Worm (Caenorhabditis elegans) whole organism, young adult: ENCODE results near the gene srj-38.
A peak's percentile ranks its signal among the peaks of the same experiment; 100 is the strongest.

Source experiments
- B0019.2 ChIP-seq: fragments of 200-800 bp; sonication (Bioruptor generic); conservative IDR thresholded peaks from 2 replicates; pipeline ENCODE4 v1.3.6; 2022; ENCODE audit warnings: missing genetic modification reagents, missing genetic modification characterization, missing compliant biosample characterization
- B0035.1 ChIP-seq: sonication (generic microtip); optimal IDR thresholded peaks from 2 replicates; lab custom pipeline; 2016; ENCODE audit warnings: missing genetic modification characterization, mild to moderate bottlenecking, missing compliant biosample characterization, missing genotype, missing genetic modification reagents
- B0261.1 ChIP-seq: sonication (generic microtip); optimal IDR thresholded peaks from 2 replicates; lab custom pipeline; 2016; ENCODE audit warnings: mild to moderate bottlenecking, missing genetic modification characterization, moderate library complexity, missing compliant biosample characterization
- C17E4.6 ChIP-seq: fragments of 200-800 bp; sonication (Bioruptor generic); IDR thresholded peaks from 2 replicates; pipeline ENCODE4 v1.3.6; 2022; ENCODE audit warnings: missing genetic modification reagents, missing genetic modification characterization, missing compliant biosample characterization
- F33H1.4 ChIP-seq: fragments of 200-800 bp; sonication (Bioruptor generic); IDR thresholded peaks from 2 replicates; pipeline ENCODE4 v1.3.6; 2022; ENCODE audit warnings: missing genetic modification reagents, missing genetic modification characterization, missing compliant biosample characterization
- F37B4.10 ChIP-seq: fragments of 200-800 bp; sonication (Bioruptor generic); IDR thresholded peaks from 2 replicates; pipeline ENCODE4 v1.3.6; 2022; ENCODE audit warnings: missing genetic modification characterization, missing compliant biosample characterization
- F52B5.7 ChIP-seq: sonication (generic microtip); optimal IDR thresholded peaks from 2 replicates; lab custom pipeline; 2016; ENCODE audit warnings: mild to moderate bottlenecking, missing genetic modification characterization, missing compliant biosample characterization
- F55B11.4 ChIP-seq: sonication (generic microtip); optimal IDR thresholded peaks from 2 replicates; lab custom pipeline; 2016; ENCODE audit warnings: missing compliant biosample characterization, missing genetic modification characterization, borderline replicate concordance; ENCODE audit not compliant: insufficient read depth
- K12H6.12 ChIP-seq: fragments of 200-800 bp; sonication (Bioruptor generic); optimal IDR thresholded peaks from 2 replicates; lab custom pipeline; 2018; ENCODE audit warnings: mild to moderate bottlenecking, missing genetic modification characterization, missing compliant biosample characterization
- Y79H2A.3 ChIP-seq: fragments of 200-800 bp; sonication (Bioruptor generic); conservative IDR thresholded peaks from 2 replicates; pipeline ENCODE4 v1.3.6; 2022; ENCODE audit warnings: missing genetic modification reagents, missing genetic modification characterization, missing compliant biosample characterization
- aptf-2 ChIP-seq: fragments of 200-800 bp; sonication (Bioruptor generic); conservative IDR thresholded peaks from 2 replicates; pipeline ENCODE4 v1.3.6; 2022; ENCODE audit warnings: missing genetic modification reagents, missing genetic modification characterization, missing compliant biosample characterization
- aptf-3 ChIP-seq: fragments of 200-800 bp; sonication (Bioruptor generic); IDR thresholded peaks from 2 replicates; pipeline ENCODE4 v1.3.6; 2022; ENCODE audit warnings: missing genetic modification characterization, missing compliant biosample characterization
- athp-1 ChIP-seq: sonication (generic microtip); optimal IDR thresholded peaks from 2 replicates; lab custom pipeline; 2017; ENCODE audit warnings: mild to moderate bottlenecking, missing genetic modification characterization, missing compliant biosample characterization
- attf-5 ChIP-seq: fragments of 200-800 bp; sonication (Bioruptor generic); optimal IDR thresholded peaks from 2 replicates; lab custom pipeline; 2018; ENCODE audit warnings: mild to moderate bottlenecking, missing genetic modification characterization, missing compliant biosample characterization
- bed-2 ChIP-seq: fragments of 200-800 bp; sonication (Bioruptor generic); IDR thresholded peaks from 2 replicates; pipeline ENCODE4 v1.3.6; 2022; ENCODE audit warnings: missing genetic modification reagents, missing genetic modification characterization, missing compliant biosample characterization
- ceh-40 ChIP-seq: fragments of 200-800 bp; sonication (Bioruptor generic); IDR thresholded peaks from 2 replicates; pipeline ENCODE4 v1.3.6; 2022; ENCODE audit warnings: missing genetic modification characterization, missing compliant biosample characterization
- ceh-58 ChIP-seq: fragments of 200-800 bp; sonication (Bioruptor generic); IDR thresholded peaks from 2 replicates; pipeline ENCODE4 v1.3.6; 2022; ENCODE audit warnings: missing genetic modification characterization, missing compliant biosample characterization
- ceh-79 ChIP-seq: sonication (generic microtip); optimal IDR thresholded peaks from 2 replicates; lab custom pipeline; 2017; ENCODE audit warnings: mild to moderate bottlenecking, missing genetic modification characterization, missing compliant biosample characterization
- die-1 ChIP-seq: sonication (generic microtip); optimal IDR thresholded peaks from 2 replicates; lab custom pipeline; 2016; ENCODE audit warnings: missing genotype, mild to moderate bottlenecking, missing genetic modification characterization, missing compliant biosample characterization
- dox-1 ChIP-seq: fragments of 200-800 bp; sonication (Bioruptor generic); IDR thresholded peaks from 2 replicates; pipeline ENCODE4 v1.3.6; 2022; ENCODE audit warnings: missing genetic modification reagents, missing genetic modification characterization, missing compliant biosample characterization
- egrh-3 ChIP-seq: fragments of 200-800 bp; sonication (Bioruptor generic); IDR thresholded peaks from 2 replicates; pipeline ENCODE4 v1.3.6; 2022; ENCODE audit warnings: missing genetic modification reagents, missing genetic modification characterization, missing compliant biosample characterization
- ets-4 ChIP-seq: fragments of 200-800 bp; sonication (Bioruptor generic); optimal IDR thresholded peaks from 2 replicates; lab custom pipeline; 2018; ENCODE audit warnings: mild to moderate bottlenecking, missing genetic modification characterization, missing compliant biosample characterization
- fkh-3 ChIP-seq: sonication (generic microtip); optimal IDR thresholded peaks from 2 replicates; lab custom pipeline; 2016; ENCODE audit warnings: mild to moderate bottlenecking, missing genetic modification characterization, missing compliant biosample characterization
- him-1 ChIP-seq: sonication (generic microtip); optimal IDR thresholded peaks from 2 replicates; lab custom pipeline; 2016; ENCODE audit warnings: missing genotype, missing genetic modification reagents, missing genetic modification characterization, missing compliant biosample characterization
- hrde-1 ChIP-seq: sonication (generic microtip); optimal IDR thresholded peaks from 2 replicates; lab custom pipeline; 2016; ENCODE audit warnings: missing genetic modification characterization, mild to moderate bottlenecking, missing compliant biosample characterization, moderate library complexity, missing genotype, missing genetic modification reagents, borderline replicate concordance
- hsf-1 ChIP-seq: fragments of 200-800 bp; sonication (Bioruptor generic); IDR thresholded peaks from 2 replicates; pipeline ENCODE4 v1.3.6; 2022; ENCODE audit warnings: missing genetic modification reagents, missing genetic modification characterization, missing compliant biosample characterization
- lag-1 ChIP-seq: fragments of 200-800 bp; sonication (Bioruptor generic); IDR thresholded peaks from 2 replicates; pipeline ENCODE4 v1.3.6; 2022; ENCODE audit warnings: missing genetic modification reagents, missing genetic modification characterization, missing compliant biosample characterization
- let-607 ChIP-seq, 2 experiments: fragments of 200-800 bp in 1 of 2; sonication (Bioruptor generic) in 1 of 2; sonication (generic microtip) in 1 of 2; optimal IDR thresholded peaks; 2 replicates each; lab custom pipeline; 2016 to 2018; ENCODE audit warnings: mild to moderate bottlenecking in 2 of 2, missing compliant biosample characterization in 2 of 2, missing genetic modification characterization in 2 of 2, moderate library complexity in 2 of 2, missing genotype in 1 of 2
- lin-40 ChIP-seq: sonication (generic microtip); optimal IDR thresholded peaks from 2 replicates; lab custom pipeline; 2016; ENCODE audit warnings: missing genetic modification characterization, mild to moderate bottlenecking, missing compliant biosample characterization, missing genotype, missing genetic modification reagents
- lin-54 ChIP-seq: fragments of 200-800 bp; sonication (Bioruptor generic); optimal IDR thresholded peaks from 2 replicates; lab custom pipeline; 2018; ENCODE audit warnings: mild to moderate bottlenecking, missing genetic modification characterization, missing compliant biosample characterization
- lsl-1 ChIP-seq: fragments of 200-800 bp; sonication (Bioruptor generic); optimal IDR thresholded peaks from 2 replicates; lab custom pipeline; 2018; ENCODE audit warnings: mild to moderate bottlenecking, missing genetic modification characterization, moderate library complexity, missing compliant biosample characterization
- mel-28 ChIP-seq: sonication (generic microtip); optimal IDR thresholded peaks from 2 replicates; lab custom pipeline; 2016; ENCODE audit warnings: borderline replicate concordance, mild to moderate bottlenecking, missing genetic modification characterization, missing compliant biosample characterization
- mxl-1 ChIP-seq: sonication (generic microtip); optimal IDR thresholded peaks from 2 replicates; lab custom pipeline; 2016; ENCODE audit warnings: missing genetic modification characterization, missing compliant biosample characterization
- nhr-120 ChIP-seq: fragments of 200-800 bp; sonication (Bioruptor generic); IDR thresholded peaks from 2 replicates; pipeline ENCODE4 v1.3.6; 2022; ENCODE audit warnings: missing genetic modification characterization, missing compliant biosample characterization
- pha-4 ChIP-seq: fragments of 150-350 bp; sonication (generic microtip); optimal IDR thresholded peaks from 2 replicates; lab custom pipeline; 2014; ENCODE audit warnings: missing biosample characterization, missing genetic modification reagents, missing genetic modification characterization
- rpc-1 ChIP-seq, 2 experiments: fragments of 150-350 bp in 1 of 2; sonication (generic microtip) in 1 of 2; optimal IDR thresholded peaks; 2 replicates each; lab custom pipeline; 2014 to 2018; ENCODE audit warnings: missing biosample characterization in 1 of 2, missing genetic modification characterization in 1 of 2, missing genetic modification reagents in 1 of 2, missing genotype in 1 of 2
- sdz-38 ChIP-seq: sonication (generic microtip); optimal IDR thresholded peaks from 2 replicates; lab custom pipeline; 2016; ENCODE audit warnings: missing genotype, missing genetic modification characterization, missing compliant biosample characterization
- snpc-1.3 ChIP-seq: sonication (generic microtip); optimal IDR thresholded peaks from 2 replicates; lab custom pipeline; 2017; ENCODE audit warnings: missing genetic modification characterization, mild to moderate bottlenecking, missing compliant biosample characterization, antibody characterized with exemption, moderate library complexity, missing genotype, missing genetic modification reagents; ENCODE audit not compliant: insufficient read depth
- tbp1 ChIP-seq: fragments of 200-800 bp; sonication (Bioruptor generic); optimal IDR thresholded peaks from 2 replicates; lab custom pipeline; 2018; ENCODE audit warnings: mild to moderate bottlenecking, missing genetic modification characterization, missing compliant biosample characterization
- unc-62 ChIP-seq: fragments of 150-350 bp; optimal IDR thresholded peaks from 2 replicates; lab custom pipeline; 2014; ENCODE audit warnings: missing biosample characterization, missing genetic modification reagents, missing genetic modification characterization
- ztf-18 ChIP-seq: sonication (generic microtip); optimal IDR thresholded peaks from 2 replicates; lab custom pipeline; 2016; ENCODE audit warnings: missing genotype, mild to moderate bottlenecking, missing genetic modification characterization, missing compliant biosample characterization
- ztf-26 ChIP-seq: sonication (generic microtip); optimal IDR thresholded peaks from 2 replicates; lab custom pipeline; 2017; ENCODE audit warnings: missing genetic modification characterization, missing compliant biosample characterization

The srj-38 gene

ce11 chrV:884324-884723 is at the start of gene srj-38:
TSS of gene srj-38 (minus strand) at chrV:884424.
- no peak for TF ChIP-seq mxl-1 (tag; lab: Kevin White, UChicago)
- no peak for TF ChIP-seq ceh-58 (GFP tag; lab: Robert Waterston, UW)
- TF ChIP-seq ztf-18 (tag; lab: Kevin White, UChicago): no peak
- TF ChIP-seq K12H6.12 (tag; lab: Kevin White, UChicago): no peak
- no peak for TF ChIP-seq aptf-3 (GFP tag; lab: Robert Waterston, UW)
- no peak for TF ChIP-seq pha-4 (tag; lab: Kevin White, UChicago)

- TF ChIP-seq fkh-3 (tag; lab: Kevin White, UChicago): no peak
- TF ChIP-seq tbp1 (GFP tag; lab: Kevin White, UChicago): no peak
- no peak for TF ChIP-seq hsf-1 (GFP tag; lab: Robert Waterston, UW)
- TF ChIP-seq lag-1: no peak
- TF ChIP-seq attf-5 (GFP tag; lab: Kevin White, UChicago): no peak
- no peak for TF ChIP-seq C17E4.6
- no peak for TF ChIP-seq die-1 (tag; lab: Kevin White, UChicago)
- no peak for TF ChIP-seq pha-4 (tag; lab: Kevin White, UChicago)
- TF ChIP-seq nhr-120 (GFP tag; lab: Robert Waterston, UW): no peak
- TF ChIP-seq B0261.1 (tag; lab: Kevin White, UChicago): no peak
- TF ChIP-seq dox-1 (GFP tag; lab: Robert Waterston, UW): no peak
- TF ChIP-seq sdz-38 (tag; lab: Kevin White, UChicago): no peak
- no peak for TF ChIP-seq aptf-2 (GFP tag; lab: Robert Waterston, UW)
- TF ChIP-seq lin-54 (GFP tag; lab: Kevin White, UChicago): no peak
- TF ChIP-seq egrh-3 (GFP tag; lab: Robert Waterston, UW): no peak
- TF ChIP-seq mel-28: no peak
- no peak for TF ChIP-seq B0019.2 (GFP tag; lab: Robert Waterston, UW)
Measured at ce11 chrV:917488-917887, 33.3 kb upstream of the srj-38 start, which contains the start of gene H24K24.2. TSS of gene H24K24.2 (plus strand) at chrV:917788.

- TF ChIP-seq F52B5.7 (tag; lab: Kevin White, UChicago) (no peak), F55B11.4 (tag; lab: Kevin White, UChicago) (no peak), B0261.1 (tag; lab: Kevin White, UChicago) (no peak), F37B4.10 (GFP tag; lab: Robert Waterston, UW) (peak; percentile 92; the same call in 1 of the 2 replicates)
Measured at ce11 chrV:915716-916115, 31.5 kb upstream of the srj-38 start.

DNA sequence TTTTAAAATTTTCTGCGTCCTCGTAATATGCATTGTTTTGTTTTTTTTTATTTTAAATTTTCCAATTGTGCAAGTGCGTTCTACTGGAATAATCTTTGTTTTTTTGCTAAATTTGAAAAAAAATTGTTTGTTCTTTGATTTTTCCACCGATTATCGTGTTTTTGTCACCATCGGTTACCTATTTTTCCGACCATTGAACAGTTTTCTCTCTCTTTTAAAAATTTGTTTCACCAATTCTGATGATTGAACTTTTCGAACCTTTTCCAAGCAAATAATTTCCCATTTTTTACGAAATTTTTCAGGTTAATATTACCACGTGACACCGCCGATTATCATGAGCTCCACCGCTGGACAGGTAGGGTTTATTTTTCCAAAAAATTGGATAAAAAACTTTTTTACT is 27.2 kb upstream of the srj-38 start, which contains the start of gene adh-5:
Gene adh-5, plus strand, starts transcription at position 301 of the 400 bp plus-strand sequence.
- TF ChIP-seq lsl-1 (GFP tag; lab: Kevin White, UChicago) (no peak), F52B5.7 (tag; lab: Kevin White, UChicago) (no peak), athp-1 (tag; lab: Kevin White, UChicago) (no peak), hrde-1 (tag; lab: Kevin White, UChicago) (no peak)

DNA sequence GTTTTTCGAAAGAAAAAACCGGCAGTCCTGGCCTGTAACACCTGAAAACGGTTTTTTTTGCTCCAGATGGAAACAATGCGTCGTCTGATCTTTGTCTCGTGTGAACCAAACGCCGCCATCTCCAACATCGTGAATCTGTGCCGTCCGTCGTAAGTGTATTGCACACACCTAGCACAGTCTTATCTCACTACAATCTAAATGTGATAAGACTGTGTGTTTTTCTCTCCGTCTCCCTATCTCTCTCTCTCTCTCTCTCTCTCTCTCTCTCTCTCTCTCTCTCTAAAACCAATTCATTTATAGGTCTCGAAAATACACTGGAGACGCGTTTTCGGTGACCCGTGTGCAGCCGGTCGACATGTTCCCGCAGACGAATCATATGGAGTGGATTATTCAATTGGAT is 26.4 kb upstream of the srj-38 start:
- peak in 1 of 2 experiments; percentile 16 for TF ChIP-seq let-607 (tag; optimal IDR thresholded peaks at IDR 0.05; lab: Kevin White, UChicago)
- peak; percentile 54 for TF ChIP-seq ets-4
- TF ChIP-seq attf-5 (GFP tag; lab: Kevin White, UChicago): peak; percentile 66
- no peak for TF ChIP-seq ceh-40 (GFP tag; lab: Robert Waterston, UW)
- no peak for TF ChIP-seq him-1 (tag; lab: Kevin White, UChicago)
- TF ChIP-seq unc-62 (GFP tag; lab: Kevin White, UChicago): no peak
- TF ChIP-seq ztf-26 (tag; lab: Kevin White, UChicago): no peak
- no peak for TF ChIP-seq ceh-79
- no peak for TF ChIP-seq sdz-38 (tag; lab: Kevin White, UChicago)
- TF ChIP-seq Y79H2A.3 (GFP tag; lab: Robert Waterston, UW): no peak
- TF ChIP-seq B0035.1 (tag; lab: Kevin White, UChicago): no peak
- no peak for TF ChIP-seq F33H1.4 (GFP tag; lab: Robert Waterston, UW)
- TF ChIP-seq rpc-1 (optimal IDR thresholded peaks at IDR 0.05; lab: Kevin White, UChicago): no peak
- no peak for TF ChIP-seq rpc-1 (tag; optimal IDR thresholded peaks at IDR 0.05; lab: Kevin White, UChicago)
- TF ChIP-seq lin-40 (tag; lab: Kevin White, UChicago): no peak
- no peak for TF ChIP-seq snpc-1.3 (tag; lab: Kevin White, UChicago)
- TF ChIP-seq bed-2 (GFP tag; lab: Robert Waterston, UW): no peak
- TF ChIP-seq B0019.2 (GFP tag; lab: Robert Waterston, UW): no peak
